Worm (Caenorhabditis elegans): Measurements from ENCODE around the gene C08E8.9.

DNA sequence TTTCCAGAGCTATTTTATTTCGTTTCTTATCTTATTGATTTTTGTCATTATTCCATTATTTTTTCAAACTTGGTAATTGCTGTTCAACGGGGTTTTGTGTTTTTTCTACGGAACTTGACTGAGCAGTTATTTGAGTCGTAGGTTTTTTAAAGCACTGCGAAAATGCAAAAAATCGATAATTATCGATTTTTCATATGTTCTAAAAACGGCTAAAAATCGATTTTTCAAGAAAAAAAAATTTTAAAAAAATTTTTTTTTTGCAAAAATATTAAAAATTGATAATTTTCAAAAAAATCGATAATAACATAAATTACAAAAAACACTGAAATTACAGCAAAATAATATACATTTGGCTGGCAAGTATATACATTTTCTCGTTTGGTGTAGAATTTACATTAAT is 10.9 kb downstream of the C08E8.9 start:
- no peak for TF ChIP-seq jun-1 (tag; optimal IDR thresholded peaks at IDR 0.05)
- TF ChIP-seq R02D3.7 (tag; optimal IDR thresholded peaks at IDR 0.05): no peak

All from whole organism, L3 larva.